Worm (Caenorhabditis elegans) whole organism, young adult: ENCODE data around the gene K06H7.8.
A peak's percentile ranks its signal among the peaks of the same experiment; 100 is the strongest.

ENCODE experiments used
- B0336.3 ChIP-seq: fragments of 200-800 bp; sonication (Bioruptor generic); IDR thresholded peaks from 2 replicates; pipeline ENCODE4 v1.3.6; 2022; ENCODE audit warnings: missing genetic modification characterization, missing compliant biosample characterization
- C17E4.6 ChIP-seq: fragments of 200-800 bp; sonication (Bioruptor generic); IDR thresholded peaks from 2 replicates; pipeline ENCODE4 v1.3.6; 2022; ENCODE audit warnings: missing genetic modification reagents, missing genetic modification characterization, missing compliant biosample characterization
- F22D6.2 ChIP-seq: sonication (generic microtip); optimal IDR thresholded peaks from 2 replicates; lab custom pipeline; 2016; ENCODE audit warnings: mild to moderate bottlenecking, missing genetic modification characterization, missing compliant biosample characterization
- F37B4.10 ChIP-seq: fragments of 200-800 bp; sonication (Bioruptor generic); IDR thresholded peaks from 2 replicates; pipeline ENCODE4 v1.3.6; 2022; ENCODE audit warnings: missing genetic modification characterization, missing compliant biosample characterization
- F57C9.4 ChIP-seq: sonication (generic microtip); optimal IDR thresholded peaks from 2 replicates; lab custom pipeline; 2017; ENCODE audit warnings: mild to moderate bottlenecking, missing genetic modification characterization, missing compliant biosample characterization
- K12H6.12 ChIP-seq: fragments of 200-800 bp; sonication (Bioruptor generic); optimal IDR thresholded peaks from 2 replicates; lab custom pipeline; 2018; ENCODE audit warnings: mild to moderate bottlenecking, missing genetic modification characterization, missing compliant biosample characterization
- Y53G8AR.9 ChIP-seq: fragments of 200-800 bp; sonication (Bioruptor generic); conservative IDR thresholded peaks from 2 replicates; pipeline ENCODE4 v1.3.6; 2022; ENCODE audit warnings: missing genetic modification reagents, missing genetic modification characterization, missing compliant biosample characterization
- Y56A3A.18 ChIP-seq: fragments of 200-800 bp; sonication (Bioruptor generic); IDR thresholded peaks from 2 replicates; pipeline ENCODE4 v1.3.6; 2022; ENCODE audit warnings: missing genetic modification reagents, missing genetic modification characterization, missing compliant biosample characterization
- ZK185.1 ChIP-seq: sonication (generic microtip); optimal IDR thresholded peaks from 2 replicates; lab custom pipeline; 2016; ENCODE audit warnings: mild to moderate bottlenecking, missing genetic modification characterization, missing compliant biosample characterization; ENCODE audit not compliant: poor library complexity, severe bottlenecking
- aptf-3 ChIP-seq: fragments of 200-800 bp; sonication (Bioruptor generic); IDR thresholded peaks from 2 replicates; pipeline ENCODE4 v1.3.6; 2022; ENCODE audit warnings: missing genetic modification characterization, missing compliant biosample characterization
- cebp-1 ChIP-seq, 2 experiments: fragments of 200-800 bp in 1 of 2; sonication (Bioruptor generic) in 1 of 2; sonication (generic microtip) in 1 of 2; IDR thresholded peaks in 1 of 2; optimal IDR thresholded peaks in 1 of 2; 2 replicates each; pipeline versions ENCODE4 v1.3.6 to Lab custom; 2017 to 2022; ENCODE audit warnings: missing compliant biosample characterization in 2 of 2, missing genetic modification characterization in 2 of 2, mild to moderate bottlenecking in 1 of 2, missing genetic modification reagents in 1 of 2, moderate library complexity in 1 of 2
- cebp-2 ChIP-seq: fragments of 200-800 bp; sonication (Bioruptor generic); IDR thresholded peaks from 2 replicates; pipeline ENCODE4 v1.3.6; 2022; ENCODE audit warnings: missing genetic modification characterization, missing compliant biosample characterization
- ceh-58 ChIP-seq: fragments of 200-800 bp; sonication (Bioruptor generic); IDR thresholded peaks from 2 replicates; pipeline ENCODE4 v1.3.6; 2022; ENCODE audit warnings: missing genetic modification characterization, missing compliant biosample characterization
- ceh-79 ChIP-seq: sonication (generic microtip); optimal IDR thresholded peaks from 2 replicates; lab custom pipeline; 2017; ENCODE audit warnings: mild to moderate bottlenecking, missing genetic modification characterization, missing compliant biosample characterization
- egl-18 ChIP-seq: fragments of 200-800 bp; sonication (Bioruptor generic); IDR thresholded peaks from 2 replicates; pipeline ENCODE4 v1.3.6; 2022; ENCODE audit warnings: missing genetic modification reagents, missing genetic modification characterization, missing compliant biosample characterization
- egrh-3 ChIP-seq: fragments of 200-800 bp; sonication (Bioruptor generic); IDR thresholded peaks from 2 replicates; pipeline ENCODE4 v1.3.6; 2022; ENCODE audit warnings: missing genetic modification reagents, missing genetic modification characterization, missing compliant biosample characterization
- ekl-4 ChIP-seq: fragments of 200-800 bp; sonication (Bioruptor generic); IDR thresholded peaks from 2 replicates; pipeline ENCODE4 v1.3.6; 2022; ENCODE audit warnings: missing genetic modification reagents, missing genetic modification characterization, missing compliant biosample characterization
- fkh-3 ChIP-seq: sonication (generic microtip); optimal IDR thresholded peaks from 2 replicates; lab custom pipeline; 2016; ENCODE audit warnings: mild to moderate bottlenecking, missing genetic modification characterization, missing compliant biosample characterization
- hlh-26 ChIP-seq: fragments of 200-800 bp; sonication (Bioruptor generic); conservative IDR thresholded peaks from 2 replicates; pipeline ENCODE4 v1.3.6; 2022; ENCODE audit warnings: missing genetic modification reagents, missing genetic modification characterization, missing compliant biosample characterization
- hsf-1 ChIP-seq: fragments of 200-800 bp; sonication (Bioruptor generic); IDR thresholded peaks from 2 replicates; pipeline ENCODE4 v1.3.6; 2022; ENCODE audit warnings: missing genetic modification reagents, missing genetic modification characterization, missing compliant biosample characterization
- lag-1 ChIP-seq: fragments of 200-800 bp; sonication (Bioruptor generic); IDR thresholded peaks from 2 replicates; pipeline ENCODE4 v1.3.6; 2022; ENCODE audit warnings: missing genetic modification reagents, missing genetic modification characterization, missing compliant biosample characterization
- lin-54 ChIP-seq: fragments of 200-800 bp; sonication (Bioruptor generic); optimal IDR thresholded peaks from 2 replicates; lab custom pipeline; 2018; ENCODE audit warnings: mild to moderate bottlenecking, missing genetic modification characterization, missing compliant biosample characterization
- lsy-27 ChIP-seq: sonication (generic microtip); optimal IDR thresholded peaks from 2 replicates; lab custom pipeline; 2017; ENCODE audit warnings: missing genetic modification characterization, mild to moderate bottlenecking, missing compliant biosample characterization, antibody characterized with exemption, missing genotype, borderline replicate concordance; ENCODE audit not compliant: insufficient read depth
- madf-8 ChIP-seq: fragments of 200-800 bp; sonication (Bioruptor generic); conservative IDR thresholded peaks from 2 replicates; pipeline ENCODE4 v1.3.6; 2022; ENCODE audit warnings: missing genetic modification reagents, missing genetic modification characterization, missing compliant biosample characterization
- mcd-1 ChIP-seq: fragments of 200-800 bp; sonication (Bioruptor generic); IDR thresholded peaks from 2 replicates; pipeline ENCODE4 v1.3.6; 2022; ENCODE audit warnings: missing genetic modification reagents, missing genetic modification characterization, missing compliant biosample characterization
- mel-28 ChIP-seq: sonication (generic microtip); optimal IDR thresholded peaks from 2 replicates; lab custom pipeline; 2016; ENCODE audit warnings: borderline replicate concordance, mild to moderate bottlenecking, missing genetic modification characterization, missing compliant biosample characterization
- mes-4 ChIP-seq: sonication (generic microtip); optimal IDR thresholded peaks from 2 replicates; lab custom pipeline; 2016; ENCODE audit warnings: missing genotype, missing genetic modification characterization, missing compliant biosample characterization
- mxl-1 ChIP-seq: sonication (generic microtip); optimal IDR thresholded peaks from 2 replicates; lab custom pipeline; 2016; ENCODE audit warnings: missing genetic modification characterization, missing compliant biosample characterization
- nfya-1 ChIP-seq: sonication (generic microtip); optimal IDR thresholded peaks from 2 replicates; lab custom pipeline; 2017; ENCODE audit warnings: antibody characterized with exemption, missing compliant biosample characterization, missing genetic modification characterization, borderline replicate concordance; ENCODE audit not compliant: insufficient read depth
- nhr-120 ChIP-seq: fragments of 200-800 bp; sonication (Bioruptor generic); IDR thresholded peaks from 2 replicates; pipeline ENCODE4 v1.3.6; 2022; ENCODE audit warnings: missing genetic modification characterization, missing compliant biosample characterization
- nhr-80 ChIP-seq: sonication (generic microtip); optimal IDR thresholded peaks from 2 replicates; lab custom pipeline; 2016; ENCODE audit warnings: missing genetic modification characterization, missing compliant biosample characterization
- nhr-90 ChIP-seq: sonication (generic microtip); optimal IDR thresholded peaks from 2 replicates; lab custom pipeline; 2016; ENCODE audit warnings: missing genotype, mild to moderate bottlenecking, missing genetic modification characterization, missing compliant biosample characterization
- pbrm-1 ChIP-seq: fragments of 200-800 bp; sonication (Bioruptor generic); IDR thresholded peaks from 2 replicates; pipeline ENCODE4 v1.3.6; 2022; ENCODE audit warnings: missing genetic modification reagents, missing genetic modification characterization, missing compliant biosample characterization
- rcor-1 ChIP-seq: fragments of 200-800 bp; sonication (Bioruptor generic); IDR thresholded peaks from 2 replicates; pipeline ENCODE4 v1.3.6; 2022; ENCODE audit warnings: missing genetic modification reagents, missing genetic modification characterization, missing compliant biosample characterization
- rec-8 ChIP-seq, 2 experiments: sonication (generic microtip); optimal IDR thresholded peaks; 2 replicates each; lab custom pipeline; 2016; ENCODE audit warnings: mild to moderate bottlenecking in 2 of 2, missing genetic modification characterization in 2 of 2, missing genetic modification reagents in 2 of 2, missing genotype in 2 of 2, missing biosample characterization in 1 of 2, missing compliant biosample characterization in 1 of 2, moderate library complexity in 1 of 2
- repo-1 ChIP-seq: sonication (generic microtip); optimal IDR thresholded peaks from 2 replicates; lab custom pipeline; 2017; ENCODE audit warnings: mild to moderate bottlenecking, missing genetic modification characterization, missing compliant biosample characterization
- rpc-1 ChIP-seq, 2 experiments: fragments of 150-350 bp in 1 of 2; sonication (generic microtip) in 1 of 2; optimal IDR thresholded peaks; 2 replicates each; lab custom pipeline; 2014 to 2018; ENCODE audit warnings: missing biosample characterization in 1 of 2, missing genetic modification characterization in 1 of 2, missing genetic modification reagents in 1 of 2, missing genotype in 1 of 2
- snpc-1.1 ChIP-seq: sonication (generic microtip); optimal IDR thresholded peaks from 2 replicates; lab custom pipeline; 2017; ENCODE audit warnings: missing genetic modification characterization, mild to moderate bottlenecking, missing compliant biosample characterization, antibody characterized with exemption, moderate library complexity, missing genotype, missing genetic modification reagents; ENCODE audit not compliant: insufficient read depth
- snpc-1.3 ChIP-seq: sonication (generic microtip); optimal IDR thresholded peaks from 2 replicates; lab custom pipeline; 2017; ENCODE audit warnings: missing genetic modification characterization, mild to moderate bottlenecking, missing compliant biosample characterization, antibody characterized with exemption, moderate library complexity, missing genotype, missing genetic modification reagents; ENCODE audit not compliant: insufficient read depth
- snpc-4 ChIP-seq, 5 experiments: fragments of 150-350 bp in 1 of 5; sonication (generic microtip) in 4 of 5; optimal IDR thresholded peaks; 2 replicates each; lab custom pipeline; 2014 to 2018; ENCODE audit warnings: missing genetic modification characterization in 5 of 5, missing biosample characterization in 3 of 5, antibody characterized with exemption in 2 of 5, mild to moderate bottlenecking in 2 of 5, missing compliant biosample characterization in 2 of 5, missing genotype in 2 of 5, moderate library complexity in 2 of 5, missing genetic modification reagents in 1 of 5
- tbp1 ChIP-seq: fragments of 200-800 bp; sonication (Bioruptor generic); optimal IDR thresholded peaks from 2 replicates; lab custom pipeline; 2018; ENCODE audit warnings: mild to moderate bottlenecking, missing genetic modification characterization, missing compliant biosample characterization
- tbx-9 ChIP-seq: sonication (generic microtip); optimal IDR thresholded peaks from 2 replicates; lab custom pipeline; 2016; ENCODE audit warnings: borderline replicate concordance, missing genetic modification characterization, inconsistent platforms, missing compliant biosample characterization
- xnd-1 ChIP-seq: sonication (generic microtip); optimal IDR thresholded peaks from 2 replicates; lab custom pipeline; 2016; ENCODE audit warnings: missing genotype, missing genetic modification reagents, missing genetic modification characterization, missing compliant biosample characterization
- ztf-25 ChIP-seq: fragments of 200-800 bp; sonication (Bioruptor generic); IDR thresholded peaks from 2 replicates; pipeline ENCODE4 v1.3.6; 2022; ENCODE audit warnings: missing genetic modification reagents, missing genetic modification characterization, missing compliant biosample characterization
- ztf-3 ChIP-seq: fragments of 200-800 bp; sonication (Bioruptor generic); optimal IDR thresholded peaks from 2 replicates; lab custom pipeline; 2018; ENCODE audit warnings: mild to moderate bottlenecking, missing genetic modification characterization, missing compliant biosample characterization

The K06H7.8 gene

ce11 chrIII:8109459-8110057 lies 11.5 kb upstream of the K06H7.8 start (continued):
- TF ChIP-seq snpc-1.1 (tag; lab: Kevin White, UChicago) (peak; percentile 62), lag-1 (no peak), madf-8 (GFP tag; lab: Robert Waterston, UW) (peak; percentile 28; the same call in 1 of the 2 replicates), snpc-4 (GFP tag; optimal IDR thresholded peaks at IDR 0.05; lab: Kevin White, UChicago) (peak; percentile 81), snpc-4 (tag; optimal IDR thresholded peaks at IDR 0.05; lab: Kevin White, UChicago) (peak; percentile 36 to 76 (median 64)), mcd-1 (peak; percentile 73), nfya-1 (tag; lab: Kevin White, UChicago) (no peak), snpc-1.3 (tag; lab: Kevin White, UChicago) (peak; percentile 69), B0336.3 (GFP tag; lab: Robert Waterston, UW) (peak; percentile 54; the same call in 1 of the 2 replicates), ekl-4 (peak; percentile 72), ceh-58 (GFP tag; lab: Robert Waterston, UW) (no peak), lsy-27 (tag; lab: Kevin White, UChicago) (no peak), repo-1 (tag; lab: Kevin White, UChicago) (peak; percentile 55), ZK185.1 (tag; lab: Kevin White, UChicago) (peak; percentile 59), ztf-25 (GFP tag; lab: Robert Waterston, UW) (peak; percentile 83), ztf-3 (no peak), nhr-120 (GFP tag; lab: Robert Waterston, UW) (no peak), cebp-2 (GFP tag; lab: Robert Waterston, UW) (0 out of 2 replicates have a peak, but pooled peaks have one; percentile 83), mel-28 (no peak), K12H6.12 (tag; lab: Kevin White, UChicago) (peak; percentile 66), xnd-1 (tag; lab: Kevin White, UChicago) (no peak), pbrm-1 (peak; percentile 85), egl-18 (GFP tag; lab: Robert Waterston, UW) (no peak), nhr-90 (tag; lab: Kevin White, UChicago) (peak; percentile 87), tbp1 (GFP tag; lab: Kevin White, UChicago) (peak; percentile 99), ceh-79 (tag; lab: Kevin White, UChicago) (peak; percentile 37), Y56A3A.18 (GFP tag; lab: Robert Waterston, UW) (peak; percentile 83), mxl-1 (tag; lab: Kevin White, UChicago) (peak; percentile 87), F22D6.2 (peak; percentile 17), rpc-1 (optimal IDR thresholded peaks at IDR 0.05; lab: Kevin White, UChicago) (peak; percentile 88), rpc-1 (tag; optimal IDR thresholded peaks at IDR 0.05; lab: Kevin White, UChicago) (peak; percentile 94), C17E4.6 (GFP tag; lab: Robert Waterston, UW) (peak; percentile 53; the same call in 1 of the 2 replicates), mes-4 (peak; percentile 76), F37B4.10 (GFP tag; lab: Robert Waterston, UW) (no peak), egrh-3 (GFP tag; lab: Robert Waterston, UW) (peak; percentile 52), aptf-3 (GFP tag; lab: Robert Waterston, UW) (no peak), cebp-1 (GFP tag; IDR thresholded peaks at IDR 0.05; lab: Robert Waterston, UW) (no peak), cebp-1 (tag; optimal IDR thresholded peaks at IDR 0.05; lab: Kevin White, UChicago) (peak; percentile 73), nhr-80 (tag; lab: Kevin White, UChicago) (peak; percentile 26), rec-8 (tag; optimal IDR thresholded peaks at IDR 0.05; lab: Kevin White, UChicago) (peak; percentile 80 to 94), F57C9.4 (tag; lab: Kevin White, UChicago) (no peak), rcor-1 (GFP tag; lab: Robert Waterston, UW) (peak; percentile 58; the same call in 1 of the 2 replicates), tbx-9 (tag; lab: Kevin White, UChicago) (no peak), fkh-3 (tag; lab: Kevin White, UChicago) (peak; percentile 42), Y53G8AR.9 (GFP tag; lab: Robert Waterston, UW) (peak; percentile 64; the same call in 1 of the 2 replicates), lin-54 (GFP tag; lab: Kevin White, UChicago) (peak; percentile 72), hlh-26 (GFP tag; lab: Robert Waterston, UW) (no peak), hsf-1 (0 out of 2 replicates have a peak, but pooled peaks have one; percentile 14)
